Worm (Caenorhabditis elegans): ENCODE data around the gene gpa-1.

DNA sequence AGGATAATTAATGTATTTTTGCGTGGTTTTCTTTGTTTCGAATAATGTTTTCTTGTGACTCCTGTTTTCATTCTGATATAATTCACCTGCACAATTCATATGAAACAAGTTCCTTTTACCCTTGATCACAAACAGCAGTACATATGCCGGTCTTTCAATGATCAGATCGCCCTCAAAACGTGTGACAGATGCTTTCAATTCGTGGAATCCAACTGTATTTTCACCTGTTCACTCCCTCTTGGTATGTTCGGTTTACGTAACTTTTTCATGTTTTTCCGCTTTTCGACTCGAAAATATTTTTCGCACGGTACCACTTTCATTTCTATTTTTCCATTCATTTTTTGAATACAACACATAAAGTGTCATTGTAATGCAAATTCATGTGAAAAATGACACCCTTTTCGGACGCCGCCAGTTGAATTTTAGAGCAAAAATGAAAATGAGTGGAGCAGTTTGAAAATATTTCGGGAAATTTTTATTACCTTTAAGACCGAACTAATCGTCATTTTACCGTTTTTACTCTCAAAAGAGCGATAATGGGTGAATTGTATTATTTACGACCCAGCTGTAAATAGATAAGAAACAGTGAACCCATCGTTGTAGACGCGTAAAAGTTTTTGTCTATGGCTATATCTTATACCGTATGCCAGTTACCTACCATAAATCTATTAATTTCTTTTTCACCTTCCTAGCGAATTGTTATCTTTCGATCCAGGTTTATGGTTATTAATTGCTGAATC lies 24.5 kb upstream of the gpa-1 start, which contains the start of gene K10D6.4:
- TF ChIP-seq fkh-10 (GFP tag; optimal IDR thresholded peaks at IDR 0.05) (no peak), unc-62 (GFP tag; optimal IDR thresholded peaks at IDR 0.05) (no peak), nhr-76 (tag; optimal IDR thresholded peaks at IDR 0.05) (no peak), sptf-1 (tag; optimal IDR thresholded peaks at IDR 0.05) (no peak), snpc-4 (tag; optimal IDR thresholded peaks at IDR 0.05) (no peak), nhr-28 (tag; optimal IDR thresholded peaks at IDR 0.05) (no peak), jun-1 (tag; optimal IDR thresholded peaks at IDR 0.05) (no peak), ztf-11 (tag; optimal IDR thresholded peaks at IDR 0.05) (no peak), nhr-12 (tag; optimal IDR thresholded peaks at IDR 0.05) (no peak), pqm-1 (tag; optimal IDR thresholded peaks at IDR 0.05) (no peak), nhr-11 (tag; optimal IDR thresholded peaks at IDR 0.05) (no peak), fkh-4 (tag; optimal IDR thresholded peaks at IDR 0.05; ENCODE audit: borderline replicate concordance) (no peak), pag-3 (tag; optimal IDR thresholded peaks at IDR 0.05; ENCODE audit: borderline replicate concordance, insufficient read depth) (no peak)

All from whole organism, L1 larva.